Worm (Caenorhabditis elegans) whole organism, mixed stage, embryonic: ENCODE results near the gene K02E7.11.
"Not testable (repeated sequence)": the region's sequence is repeated elsewhere in the genome, so short reads cannot be mapped to it uniquely, and the experiment has no call there.

Experiments used
- M03D4.4 ChIP-seq: sonication (generic microtip); optimal IDR thresholded peaks from 2 replicates; lab custom pipeline; 2017; ENCODE audit warnings: mild to moderate bottlenecking, missing genetic modification characterization, missing compliant biosample characterization
- bed-3 ChIP-seq: fragments of 200-800 bp; sonication (Bioruptor generic); optimal IDR thresholded peaks from 3 replicates; lab custom pipeline; 2018; ENCODE audit warnings: mild to moderate bottlenecking, missing genetic modification characterization, moderate library complexity, missing compliant biosample characterization
- blmp-1 ChIP-seq: fragments of 150-350 bp; optimal IDR thresholded peaks from 2 replicates; lab custom pipeline; 2014; ENCODE audit warnings: missing biosample characterization, missing genetic modification characterization
- ceh-39 ChIP-seq: fragments of 150-350 bp; optimal IDR thresholded peaks from 2 replicates; lab custom pipeline; 2014; ENCODE audit warnings: missing biosample characterization, missing genetic modification characterization
- ceh-43 ChIP-seq: fragments of 200-800 bp; sonication (Bioruptor generic); optimal IDR thresholded peaks from 2 replicates; lab custom pipeline; 2018; ENCODE audit warnings: mild to moderate bottlenecking, missing genetic modification characterization, moderate library complexity, missing compliant biosample characterization
- ceh-83 ChIP-seq: fragments of 200-800 bp; sonication (Bioruptor generic); optimal IDR thresholded peaks from 2 replicates; lab custom pipeline; 2018; ENCODE audit warnings: mild to moderate bottlenecking, missing genetic modification characterization, missing compliant biosample characterization
- ces-1 ChIP-seq: fragments of 150-350 bp; optimal IDR thresholded peaks from 2 replicates; lab custom pipeline; 2014; ENCODE audit warnings: missing biosample characterization, missing genetic modification reagents, missing genetic modification characterization
- drap-1 ChIP-seq: fragments of 200-800 bp; sonication (Bioruptor generic); optimal IDR thresholded peaks from 3 replicates; lab custom pipeline; 2018; ENCODE audit warnings: mild to moderate bottlenecking, missing genetic modification characterization, missing compliant biosample characterization
- elt-1 ChIP-seq: sonication (generic microtip); optimal IDR thresholded peaks from 2 replicates; lab custom pipeline; 2017; ENCODE audit warnings: missing genetic modification characterization, mild to moderate bottlenecking, missing compliant biosample characterization, antibody characterized with exemption, moderate library complexity, borderline replicate concordance; ENCODE audit not compliant: insufficient read depth
- elt-3 ChIP-seq: fragments of 150-350 bp; optimal IDR thresholded peaks from 2 replicates; lab custom pipeline; 2014; ENCODE audit warnings: missing biosample characterization, missing genetic modification characterization
- flh-1 ChIP-seq: fragments of 200-800 bp; sonication (Bioruptor generic); optimal IDR thresholded peaks from 2 replicates; lab custom pipeline; 2018; ENCODE audit warnings: mild to moderate bottlenecking, missing genetic modification characterization, moderate library complexity, missing compliant biosample characterization
- ham-2 ChIP-seq: fragments of 200-800 bp; sonication (Bioruptor generic); optimal IDR thresholded peaks from 2 replicates; lab custom pipeline; 2018; ENCODE audit warnings: mild to moderate bottlenecking, missing genetic modification characterization, missing compliant biosample characterization
- hlh-1 ChIP-seq: fragments of 150-350 bp; optimal IDR thresholded peaks from 2 replicates; lab custom pipeline; 2014; ENCODE audit warnings: missing biosample characterization, missing genetic modification reagents, missing genetic modification characterization
- lin-13 ChIP-seq: fragments of 150-350 bp; optimal IDR thresholded peaks from 2 replicates; lab custom pipeline; 2014; ENCODE audit warnings: missing biosample characterization, missing genetic modification characterization
- lin-32 ChIP-seq: fragments of 200-800 bp; sonication (Bioruptor generic); optimal IDR thresholded peaks from 2 replicates; lab custom pipeline; 2018; ENCODE audit warnings: mild to moderate bottlenecking, missing genetic modification characterization, missing compliant biosample characterization
- lsy-2 ChIP-seq: fragments of 150-350 bp; optimal IDR thresholded peaks from 2 replicates; lab custom pipeline; 2014; ENCODE audit warnings: missing biosample characterization, missing genetic modification characterization
- mab-5 ChIP-seq: fragments of 150-350 bp; optimal IDR thresholded peaks from 2 replicates; lab custom pipeline; 2014; ENCODE audit warnings: missing biosample characterization, missing genetic modification characterization
- mep-1 ChIP-seq: fragments of 150-350 bp; optimal IDR thresholded peaks from 2 replicates; lab custom pipeline; 2017; ENCODE audit warnings: missing biosample characterization, missing genetic modification reagents, missing genetic modification characterization, inconsistent platforms
- mls-2 ChIP-seq: sonication (generic microtip); optimal IDR thresholded peaks from 2 replicates; lab custom pipeline; 2016; ENCODE audit warnings: mild to moderate bottlenecking, missing genetic modification characterization, moderate library complexity, missing compliant biosample characterization
- nhr-12 ChIP-seq: fragments of 150-350 bp; optimal IDR thresholded peaks from 2 replicates; lab custom pipeline; 2014; ENCODE audit warnings: missing biosample characterization, missing genetic modification characterization
- nhr-237 ChIP-seq: fragments of 150-350 bp; optimal IDR thresholded peaks from 2 replicates; lab custom pipeline; 2014; ENCODE audit warnings: missing biosample characterization, missing genetic modification characterization
- nhr-28 ChIP-seq: fragments of 150-350 bp; optimal IDR thresholded peaks from 2 replicates; lab custom pipeline; 2014; ENCODE audit warnings: missing biosample characterization, missing genetic modification characterization
- nhr-76 ChIP-seq: sonication (generic microtip); optimal IDR thresholded peaks from 2 replicates; lab custom pipeline; 2017; ENCODE audit warnings: missing biosample characterization, missing genetic modification characterization
- pha-4 ChIP-seq: fragments of 150-350 bp; optimal IDR thresholded peaks from 2 replicates; lab custom pipeline; 2018; ENCODE audit warnings: missing biosample characterization, missing genetic modification reagents, missing genetic modification characterization
- snpc-4 ChIP-seq: fragments of 150-350 bp; optimal IDR thresholded peaks from 2 replicates; lab custom pipeline; 2014; ENCODE audit warnings: missing biosample characterization, missing genetic modification characterization
- sptf-1 ChIP-seq: sonication (generic microtip); optimal IDR thresholded peaks from 2 replicates; lab custom pipeline; 2017; ENCODE audit warnings: mild to moderate bottlenecking, missing genetic modification characterization, moderate library complexity, missing compliant biosample characterization
- unc-120 ChIP-seq: sonication (generic microtip); optimal IDR thresholded peaks from 2 replicates; lab custom pipeline; 2017; ENCODE audit warnings: missing genetic modification characterization, missing compliant biosample characterization; ENCODE audit not compliant: poor library complexity, severe bottlenecking
- unc-62 ChIP-seq: fragments of 150-350 bp; optimal IDR thresholded peaks from 2 replicates; lab custom pipeline; 2014; ENCODE audit warnings: missing biosample characterization, missing genetic modification reagents, missing genetic modification characterization
- zip-8 ChIP-seq: fragments of 150-350 bp; optimal IDR thresholded peaks from 2 replicates; lab custom pipeline; 2014; ENCODE audit warnings: missing biosample characterization, missing genetic modification characterization
- ztf-11 ChIP-seq: fragments of 150-350 bp; optimal IDR thresholded peaks from 2 replicates; lab custom pipeline; 2014; ENCODE audit warnings: missing biosample characterization, missing genetic modification characterization

The K02E7.11 gene

ce11 chrII:1060702-1061101 is 14.6 kb downstream of the K02E7.11 start, which contains the start of gene btb-10:
Gene btb-10, minus strand, starts transcription at chrII:1060802.
- TF ChIP-seq hlh-1 (tag; lab: Kevin White, UChicago); flh-1; pha-4 (tag; lab: Kevin White, UChicago): not testable (repeated sequence)

- TF ChIP-seq hlh-1 (tag; lab: Kevin White, UChicago), result no peak
- no peak for TF ChIP-seq ceh-83 (GFP tag; lab: Kevin White, UChicago)
- TF ChIP-seq mep-1 (tag; lab: Kevin White, UChicago), result no peak
- TF ChIP-seq ces-1 (GFP tag; lab: Kevin White, UChicago), result no peak
- TF ChIP-seq zip-8 (tag; lab: Kevin White, UChicago), result no peak
- TF ChIP-seq M03D4.4 (tag; lab: Kevin White, UChicago), result no peak
- no peak for TF ChIP-seq lin-13 (tag; lab: Kevin White, UChicago)
- TF ChIP-seq ceh-43 (GFP tag; lab: Kevin White, UChicago), result no peak
- no peak for TF ChIP-seq ceh-39 (tag; lab: Kevin White, UChicago)
- TF ChIP-seq lsy-2, result no peak
These were observed 18.5 kb downstream of the K02E7.11 start for ce11 chrII:1056844-1057243.

- TF ChIP-seq unc-120; ceh-43 (GFP tag; lab: Kevin White, UChicago); nhr-28 (tag; lab: Kevin White, UChicago): not testable (repeated sequence)
These were observed 20.6 kb downstream of the K02E7.11 start, which contains the start of gene K02E7.7 for ce11 chrII:1054724-1055123. Gene K02E7.7, plus strand, starts transcription at chrII:1055024.

DNA sequence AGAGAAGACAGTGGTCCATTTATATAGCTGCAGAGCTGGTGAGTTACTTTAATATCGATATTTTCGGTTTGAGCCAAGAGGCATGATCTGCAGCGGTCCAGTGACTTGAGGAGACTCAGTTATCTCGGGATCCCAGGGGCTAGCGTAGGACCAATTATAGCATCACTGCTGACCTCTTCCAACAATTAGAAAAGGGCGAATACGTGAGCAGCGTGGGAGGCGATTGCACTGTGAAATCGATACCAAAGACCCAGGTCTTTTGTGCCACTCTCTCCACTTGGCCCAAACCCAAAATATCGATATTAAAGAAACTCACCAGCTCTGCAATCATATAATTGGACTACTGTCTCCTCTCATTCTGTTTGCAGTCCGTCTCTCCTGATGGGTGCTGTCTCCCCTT is 25.5 kb downstream of the K02E7.11 start, which contains the start of gene fbxb-40:
TSS of gene fbxb-40 (minus strand) at position 101 of the 400 bp plus-strand sequence.
- TF ChIP-seq snpc-4, result no peak
- no peak for TF ChIP-seq nhr-237 (tag; lab: Kevin White, UChicago)
- no peak for TF ChIP-seq nhr-12 (tag; lab: Kevin White, UChicago)
- no peak for TF ChIP-seq lin-32 (GFP tag; lab: Kevin White, UChicago)
- TF ChIP-seq lsy-2, result no peak

ce11 chrII:1046937-1047336 is 28.4 kb downstream of the K02E7.11 start:
- TF ChIP-seq zip-8 (tag; lab: Kevin White, UChicago), result no peak
- TF ChIP-seq nhr-28 (tag; lab: Kevin White, UChicago), result no peak
- no peak for TF ChIP-seq bed-3
- TF ChIP-seq lin-32 (GFP tag; lab: Kevin White, UChicago), result no peak
- TF ChIP-seq ceh-43 (GFP tag; lab: Kevin White, UChicago), result no peak
- TF ChIP-seq ceh-39 (tag; lab: Kevin White, UChicago), result no peak
- TF ChIP-seq M03D4.4 (tag; lab: Kevin White, UChicago), result no peak
- no peak for TF ChIP-seq ceh-83 (GFP tag; lab: Kevin White, UChicago)
- no peak for TF ChIP-seq mls-2 (tag; lab: Kevin White, UChicago)
- TF ChIP-seq mab-5 (tag; lab: Kevin White, UChicago), result no peak
- TF ChIP-seq sptf-1 (tag; lab: Kevin White, UChicago), result no peak
- TF ChIP-seq elt-3, result no peak
- TF ChIP-seq ztf-11, result no peak
- no peak for TF ChIP-seq drap-1 (GFP tag; lab: Kevin White, UChicago)
- TF ChIP-seq ham-2 (GFP tag; lab: Kevin White, UChicago), result no peak
- TF ChIP-seq elt-1, result no peak
- TF ChIP-seq lsy-2, result no peak
- TF ChIP-seq snpc-4, result no peak
- TF ChIP-seq ces-1 (GFP tag; lab: Kevin White, UChicago), result no peak
- TF ChIP-seq blmp-1 (tag; lab: Kevin White, UChicago), result no peak

DNA sequence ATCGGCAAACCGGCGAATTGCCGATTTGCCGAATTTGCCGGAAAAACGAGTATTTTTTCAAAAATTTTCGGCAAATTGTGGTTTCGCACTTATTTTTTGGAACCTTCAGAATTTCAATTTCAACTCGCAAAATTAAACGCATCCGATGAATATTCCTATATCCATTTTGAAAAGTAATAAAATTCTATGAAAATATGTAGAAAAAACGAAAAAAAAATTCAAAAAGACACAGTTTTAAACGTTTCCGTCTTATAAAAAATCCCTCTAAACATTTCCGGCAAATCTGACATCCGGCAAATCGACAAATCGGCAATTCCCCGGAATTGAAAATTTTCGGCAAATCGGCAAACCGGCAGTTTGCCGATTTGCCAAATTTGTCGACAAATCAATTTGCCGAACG is 29.6 kb downstream of the K02E7.11 start, which contains the start of gene str-148:
TSS of gene str-148 (plus strand) at position 301 of the 400 bp plus-strand sequence.
- TF ChIP-seq nhr-76 (tag; lab: Kevin White, UChicago), result no peak
- no peak for TF ChIP-seq zip-8 (tag; lab: Kevin White, UChicago)
- no peak for TF ChIP-seq drap-1 (GFP tag; lab: Kevin White, UChicago)
- no peak for TF ChIP-seq blmp-1 (tag; lab: Kevin White, UChicago)
- TF ChIP-seq ces-1 (GFP tag; lab: Kevin White, UChicago), result no peak
- no peak for TF ChIP-seq sptf-1 (tag; lab: Kevin White, UChicago)
- no peak for TF ChIP-seq nhr-237 (tag; lab: Kevin White, UChicago)
- no peak for TF ChIP-seq bed-3
- no peak for TF ChIP-seq unc-62 (GFP tag; lab: Kevin White, UChicago)
- TF ChIP-seq flh-1, result no peak
